Worm (Caenorhabditis elegans) whole organism, L4 larva: ENCODE results near the gene F23H11.7.

Source experiments
- T26A8.4 ChIP-seq: fragments of 200-800 bp; sonication (Bioruptor generic); IDR thresholded peaks from 2 replicates; pipeline ENCODE4 v1.3.6; 2022; ENCODE audit warnings: missing genetic modification characterization, missing compliant biosample characterization
- ama-1 ChIP-seq: fragments of 150-350 bp; optimal IDR thresholded peaks from 2 replicates; lab custom pipeline; 2014; ENCODE audit warnings: inconsistent platforms, mixed read lengths
- fos-1 ChIP-seq: fragments of 150-350 bp; optimal IDR thresholded peaks from 2 replicates; lab custom pipeline; 2014; ENCODE audit warnings: missing biosample characterization, missing genetic modification characterization
- lin-39 ChIP-seq: fragments of 150-350 bp; optimal IDR thresholded peaks from 2 replicates; lab custom pipeline; 2014; ENCODE audit warnings: missing biosample characterization, missing genetic modification reagents, missing genetic modification characterization
- nhr-11 ChIP-seq: fragments of 150-350 bp; optimal IDR thresholded peaks from 2 replicates; lab custom pipeline; 2014; ENCODE audit warnings: missing biosample characterization, missing genetic modification characterization
- unc-62 ChIP-seq, 3 experiments: fragments of 150-350 bp in 1 of 3; sonication (generic microtip); optimal IDR thresholded peaks in 2 of 3; peaks in 1 of 3; 1 replicate in 1 of 3; 2 replicates in 2 of 3; lab custom pipeline; 2014 to 2017; ENCODE audit warnings: missing biosample characterization in 3 of 3, missing genetic modification characterization in 3 of 3, missing genetic modification reagents in 3 of 3, missing genotype in 1 of 3

- TF ChIP-seq ama-1 (lab: Kevin White, UChicago) = no peak
- TF ChIP-seq T26A8.4 (GFP tag; lab: Robert Waterston, UW) = no peak
- no peak for TF ChIP-seq lin-39 (tag; lab: Kevin White, UChicago)
- TF ChIP-seq unc-62 (GFP tag; optimal IDR thresholded peaks at IDR 0.05 in 1 of 2; lab: Kevin White, UChicago) = no peak
- no peak for TF ChIP-seq unc-62 (tag; optimal IDR thresholded peaks at IDR 0.05; lab: Kevin White, UChicago)
- TF ChIP-seq fos-1 (tag; lab: Kevin White, UChicago) = no peak
- TF ChIP-seq nhr-11 = no peak
Observed at ce11 chrIII:955981-956380, 36.8 kb upstream of the F23H11.7 start, which contains the start of gene fbxa-54.
